Fruit fly (Drosophila melanogaster) whole organism, prepupa: ENCODE results near the gene CG31751.

Source experiments
- CG10631 ChIP-seq: fragments of 200-800 bp; sonication (Bioruptor generic); optimal IDR thresholded peaks from 2 replicates; lab custom pipeline; 2016; ENCODE audit warnings: missing biosample characterization, missing genetic modification characterization
- CG10669 ChIP-seq: fragments of 200-800 bp; sonication (Bioruptor generic); optimal IDR thresholded peaks from 3 replicates; lab custom pipeline; 2018; ENCODE audit warnings: missing biosample characterization, mild to moderate bottlenecking, missing genetic modification characterization, moderate library complexity
- CG15336 ChIP-seq: fragments of 200-800 bp; sonication (Bioruptor generic); IDR thresholded peaks from 2 replicates; pipeline ENCODE4 v1.3.6; 2022; ENCODE audit warnings: missing biosample characterization, missing genetic modification characterization
- CG1621 ChIP-seq: fragments of 200-800 bp; sonication (Bioruptor generic); optimal IDR thresholded peaks from 3 replicates; lab custom pipeline; 2018; ENCODE audit warnings: missing biosample characterization, mild to moderate bottlenecking, missing genetic modification characterization
- CG16779 ChIP-seq: fragments of 200-800 bp; sonication (Bioruptor generic); optimal IDR thresholded peaks from 3 replicates; lab custom pipeline; 2017; ENCODE audit warnings: missing biosample characterization, mild to moderate bottlenecking, missing genetic modification characterization
- CG3032 ChIP-seq: fragments of 200-800 bp; optimal IDR thresholded peaks from 2 replicates; lab custom pipeline; 2019; ENCODE audit warnings: missing biosample characterization, mild to moderate bottlenecking, missing genetic modification characterization, moderate library complexity
- CG32006 ChIP-seq: fragments of 200-800 bp; sonication (Bioruptor generic); optimal IDR thresholded peaks from 3 replicates; lab custom pipeline; 2017; ENCODE audit warnings: missing biosample characterization, mild to moderate bottlenecking, missing genetic modification characterization
- CG3919 ChIP-seq: fragments of 200-800 bp; sonication (Bioruptor generic); optimal IDR thresholded peaks from 3 replicates; lab custom pipeline; 2016; ENCODE audit warnings: missing biosample characterization, missing genetic modification characterization
- CG4318 ChIP-seq: fragments of 200-800 bp; sonication (Bioruptor generic); optimal IDR thresholded peaks from 3 replicates; lab custom pipeline; 2017; ENCODE audit warnings: missing biosample characterization, mild to moderate bottlenecking, missing genetic modification characterization
- CG6276 ChIP-seq: fragments of 200-800 bp; sonication (Bioruptor generic); optimal IDR thresholded peaks from 2 replicates; lab custom pipeline; 2017; ENCODE audit warnings: missing biosample characterization, mild to moderate bottlenecking, missing genetic modification characterization
- CG6808 ChIP-seq: fragments of 200-800 bp; sonication (Bioruptor generic); optimal IDR thresholded peaks from 3 replicates; lab custom pipeline; 2017; ENCODE audit warnings: missing biosample characterization, missing genetic modification characterization, mild to moderate bottlenecking, moderate library complexity, missing genetic modification reagents
- CG7368 ChIP-seq: fragments of 200-800 bp; sonication (Bioruptor generic); optimal IDR thresholded peaks from 3 replicates; lab custom pipeline; 2016; ENCODE audit warnings: missing biosample characterization, missing genetic modification characterization
- CG8632 ChIP-seq: fragments of 200-800 bp; sonication (Bioruptor generic); optimal IDR thresholded peaks from 3 replicates; lab custom pipeline; 2016; ENCODE audit warnings: missing biosample characterization, missing genetic modification characterization
- Eip75B ChIP-seq: fragments of 200-800 bp; sonication (Bioruptor generic); optimal IDR thresholded peaks from 3 replicates; lab custom pipeline; 2016; ENCODE audit warnings: missing biosample characterization, missing genetic modification characterization
- Eip78C ChIP-seq: fragments of 200-800 bp; sonication (Bioruptor generic); peaks from one replicate; lab custom pipeline; 2016; ENCODE audit warnings: missing biosample characterization, missing genetic modification characterization
- Hr38 ChIP-seq: sonication (Bioruptor generic); optimal IDR thresholded peaks from 2 replicates; lab custom pipeline; 2016; ENCODE audit warnings: missing biosample characterization, missing genetic modification characterization
- Hr39 ChIP-seq: fragments of 200-800 bp; sonication (Bioruptor generic); optimal IDR thresholded peaks from 2 replicates; lab custom pipeline; 2016; ENCODE audit warnings: missing biosample characterization, missing genetic modification characterization
- Hr4 ChIP-seq: fragments of 200-800 bp; sonication (Bioruptor generic); optimal IDR thresholded peaks from 3 replicates; lab custom pipeline; 2016; ENCODE audit warnings: missing biosample characterization, missing genetic modification characterization
- Lpt ChIP-seq: fragments of 200-800 bp; sonication (Bioruptor generic); optimal IDR thresholded peaks from 3 replicates; lab custom pipeline; 2016; ENCODE audit warnings: missing biosample characterization, missing genetic modification characterization
- Met ChIP-seq: fragments of 200-800 bp; sonication (Bioruptor generic); optimal IDR thresholded peaks from 3 replicates; lab custom pipeline; 2016; ENCODE audit warnings: missing biosample characterization, missing genetic modification characterization
- OdsH ChIP-seq: fragments of 200-800 bp; sonication (Bioruptor generic); optimal IDR thresholded peaks from 3 replicates; lab custom pipeline; 2016; ENCODE audit warnings: missing biosample characterization, missing genetic modification characterization
- Smox ChIP-seq: fragments of 200-800 bp; sonication (Bioruptor generic); optimal IDR thresholded peaks from 3 replicates; lab custom pipeline; 2016; ENCODE audit warnings: missing biosample characterization, missing genetic modification characterization
- Sox102F ChIP-seq: fragments of 200-800 bp; sonication (Bioruptor generic); optimal IDR thresholded peaks from 2 replicates; lab custom pipeline; 2016; ENCODE audit warnings: missing biosample characterization, mild to moderate bottlenecking, missing genetic modification characterization
- cyc ChIP-seq: fragments of 200-800 bp; sonication (Bioruptor generic); optimal IDR thresholded peaks from 3 replicates; lab custom pipeline; 2016; ENCODE audit warnings: missing biosample characterization, missing genetic modification characterization
- dsx ChIP-seq: fragments of 200-800 bp; optimal IDR thresholded peaks from 3 replicates; lab custom pipeline; 2019; ENCODE audit warnings: missing biosample characterization, mild to moderate bottlenecking, missing genetic modification characterization, moderate library complexity; ENCODE audit not compliant: poor library complexity, severe bottlenecking
- eg ChIP-seq: fragments of 200-800 bp; sonication (Bioruptor generic); IDR thresholded peaks from 3 replicates; pipeline ENCODE4 v1.3.6; 2022; ENCODE audit warnings: missing biosample characterization, missing genetic modification characterization
- esn ChIP-seq: fragments of 200-800 bp; sonication (Bioruptor generic); optimal IDR thresholded peaks from 2 replicates; lab custom pipeline; 2016; ENCODE audit warnings: missing biosample characterization, mild to moderate bottlenecking, missing genetic modification characterization, moderate library complexity
- fd85E ChIP-seq: fragments of 200-800 bp; sonication (Bioruptor generic); optimal IDR thresholded peaks from 3 replicates; lab custom pipeline; 2016; ENCODE audit warnings: missing biosample characterization, missing genetic modification characterization
- lz ChIP-seq: fragments of 200-800 bp; sonication (Bioruptor generic); optimal IDR thresholded peaks from 3 replicates; lab custom pipeline; 2016; ENCODE audit warnings: missing biosample characterization, missing genetic modification characterization
- net ChIP-seq: fragments of 200-800 bp; sonication (Bioruptor generic); optimal IDR thresholded peaks from 3 replicates; lab custom pipeline; 2016; ENCODE audit warnings: missing biosample characterization, missing genetic modification characterization
- spab ChIP-seq: fragments of 200-800 bp; sonication (Bioruptor generic); optimal IDR thresholded peaks from 2 replicates; lab custom pipeline; 2017; ENCODE audit warnings: missing biosample characterization, mild to moderate bottlenecking, missing genetic modification characterization, missing genetic modification reagents
- ss ChIP-seq, 2 experiments: fragments of 200-800 bp; sonication (Bioruptor generic); optimal IDR thresholded peaks; 2 replicates in 1 of 2; 3 replicates in 1 of 2; lab custom pipeline; 2017 to 2018; ENCODE audit warnings: mild to moderate bottlenecking in 2 of 2, missing biosample characterization in 2 of 2, missing genetic modification characterization in 2 of 2, moderate library complexity in 1 of 2
- svp ChIP-seq: fragments of 200-800 bp; sonication (Bioruptor generic); peaks from one replicate; lab custom pipeline; 2016; ENCODE audit warnings: missing biosample characterization, missing genetic modification characterization
- topi ChIP-seq: fragments of 200-800 bp; sonication (Bioruptor generic); optimal IDR thresholded peaks from 3 replicates; lab custom pipeline; 2016; ENCODE audit warnings: missing biosample characterization, missing genetic modification characterization

Gene CG31751

DNA sequence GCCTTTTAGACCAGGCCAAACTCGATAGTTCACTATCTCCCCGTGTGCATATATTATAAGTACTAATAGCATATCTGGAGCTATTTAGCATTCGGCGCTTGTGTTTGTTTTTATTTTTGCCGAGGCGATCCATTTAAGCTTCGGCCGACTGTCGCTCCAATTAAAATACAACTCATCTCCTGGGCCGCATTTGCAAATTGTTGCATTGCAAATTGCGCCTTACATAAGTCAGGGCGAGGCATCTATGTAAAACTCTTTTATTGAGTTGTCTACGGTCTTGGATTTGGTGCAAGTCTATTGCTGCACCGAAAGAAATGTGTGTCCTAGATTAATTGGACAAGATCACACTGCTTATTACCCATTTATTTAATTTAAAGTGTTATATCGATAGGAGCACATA, 51.0 kb downstream of the CG31751 start:
- no peak for TF ChIP-seq Hr39 (GFP tag; lab: Kevin White, UChicago)
- TF ChIP-seq cyc (GFP tag; lab: Kevin White, UChicago) = no peak
- TF ChIP-seq CG10631 (GFP tag; lab: Kevin White, UChicago) = no peak
- TF ChIP-seq CG15336 = no peak
- peak; percentile 25 for TF ChIP-seq Hr4 (GFP tag; lab: Kevin White, UChicago)
- no peak for TF ChIP-seq Eip75B (GFP tag; lab: Kevin White, UChicago)
- no peak for TF ChIP-seq CG8632
- TF ChIP-seq, all 60 proteins: peak for 1

DNA sequence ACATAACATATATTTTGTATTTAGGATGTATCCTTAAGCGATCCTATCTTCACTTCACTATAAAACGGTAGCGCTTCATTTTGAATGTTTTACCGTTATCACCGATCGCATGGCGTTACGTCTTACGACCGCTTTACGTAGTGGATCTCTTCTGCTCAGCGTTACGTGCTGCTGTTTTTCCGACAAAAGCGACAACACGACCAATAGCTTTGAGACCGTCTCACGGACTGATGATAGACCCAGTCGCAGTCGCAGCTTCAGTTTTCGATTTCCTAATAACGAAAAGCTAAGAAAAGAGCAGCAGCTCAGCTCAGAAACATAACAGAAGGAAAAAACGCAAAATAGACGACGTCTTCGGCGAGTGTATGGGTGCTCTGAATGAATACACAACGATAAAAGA, 55.3 kb downstream of the CG31751 start, which contains the start of gene CG10348:
TSS of gene CG10348 (minus strand) at position 234 of the 400 bp plus-strand sequence.
- TF ChIP-seq CG32006 (GFP tag; lab: Kevin White, UChicago) (no peak), fd85E (no peak), CG3032 (tag; lab: Kevin White, UChicago) (no peak), CG6276 (GFP tag; lab: Kevin White, UChicago) (no peak), ss (GFP tag; optimal IDR thresholded peaks at IDR 0.05; lab: Kevin White, UChicago) (no peak), CG4318 (GFP tag; lab: Kevin White, UChicago) (no peak), lz (no peak), esn (GFP tag; lab: Kevin White, UChicago) (no peak), Met (no peak)

DNA sequence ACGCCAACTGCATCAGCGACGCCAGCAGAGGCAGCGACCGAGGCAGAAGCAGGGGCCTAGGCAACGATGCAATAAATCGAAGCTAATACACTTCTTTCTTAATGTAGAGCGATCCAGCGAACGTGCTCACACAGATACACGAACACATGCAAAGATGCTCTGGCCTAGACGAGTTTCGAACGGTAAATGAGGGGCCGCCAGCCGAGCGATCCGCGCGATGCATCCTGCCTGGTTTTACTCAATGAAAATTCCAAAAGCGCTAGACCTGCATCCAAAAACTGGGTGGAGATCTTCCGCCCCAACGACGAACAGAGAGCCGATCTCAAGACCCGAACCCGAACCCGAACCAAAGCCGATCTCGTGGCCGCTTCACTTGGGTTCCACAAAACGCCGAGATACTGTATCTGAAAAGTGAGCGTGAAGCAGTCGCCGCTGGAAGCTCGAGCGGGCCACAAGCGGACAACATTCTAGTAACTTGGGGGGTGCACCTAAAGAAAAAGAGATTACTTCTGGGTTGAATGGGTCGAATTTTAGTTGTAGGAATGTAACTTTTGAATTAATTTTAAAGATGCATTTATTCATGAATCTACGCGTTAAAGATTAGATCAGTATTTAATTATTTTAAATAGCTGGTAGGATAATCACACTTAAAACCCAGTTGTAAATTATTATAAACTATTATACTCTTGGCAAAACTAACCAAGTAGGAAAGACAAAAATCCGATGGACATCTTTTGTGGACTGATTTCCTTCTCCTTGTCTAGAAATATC, 55.9 kb downstream of the CG31751 start:
- TF ChIP-seq Lpt (no peak), Smox (GFP tag; lab: Kevin White, UChicago) (peak; percentile 25), spab (GFP tag; lab: Kevin White, UChicago) (no peak), CG32006 (GFP tag; lab: Kevin White, UChicago) (peak; percentile 49), Eip78C (peak; percentile 54), Hr38 (GFP tag; lab: Kevin White, UChicago) (no peak), CG16779 (peak; percentile 2), net (GFP tag; lab: Kevin White, UChicago) (peak; percentile 12), Sox102F (peak; percentile 6), topi (GFP tag; lab: Kevin White, UChicago) (peak; percentile 33), CG6808 (GFP tag; lab: Kevin White, UChicago) (peak; percentile 37), OdsH (peak; percentile 27), CG10669 (GFP tag; lab: Kevin White, UChicago) (no peak), CG1621 (tag; lab: Kevin White, UChicago) (peak; percentile 31), esn (GFP tag; lab: Kevin White, UChicago) (peak; percentile 12), svp (GFP tag; lab: Kevin White, UChicago) (peak; percentile 77), fd85E (no peak), ss (GFP tag; optimal IDR thresholded peaks at IDR 0.05; lab: Kevin White, UChicago) (peak; percentile 38 to 56), dsx (GFP tag; lab: Kevin White, UChicago) (peak; percentile 28), eg (peak; percentile 40; the same call in 1 of the 3 replicates), CG3919 (GFP tag; lab: Kevin White, UChicago) (peak; percentile 42), CG7368 (GFP tag; lab: Kevin White, UChicago) (peak; percentile 4), Eip75B (GFP tag; lab: Kevin White, UChicago) (peak; percentile 42)
- TF ChIP-seq, all 60 proteins: peak for 18
